Fruit fly (Drosophila melanogaster): Measurements from ENCODE around the gene zormin.
A peak's percentile ranks its signal among the peaks of the same experiment; 100 is the strongest.

The zormin gene

dm6 chr3L:2151588-2152372 lies at the start of gene zormin (continued):
- no peak for TF ChIP-seq CG30431 (GFP tag; optimal IDR thresholded peaks at IDR 0.05)
- peak; percentile 59; the same call in 1 of the 2 replicates for TF ChIP-seq Awh (GFP tag; IDR thresholded peaks at IDR 0.05)
- no peak for TF ChIP-seq CG6854 (GFP tag; optimal IDR thresholded peaks at IDR 0.05)
- TF ChIP-seq amos (GFP tag; IDR thresholded peaks at IDR 0.05; ENCODE audit: partially characterized antibody), result no peak; the same call in 1 of the 2 replicates
- no peak for TF ChIP-seq fd64A (GFP tag; optimal IDR thresholded peaks at IDR 0.05)
- TF ChIP-seq corto (GFP tag; optimal IDR thresholded peaks at IDR 0.05), result peak; percentile 39
- no peak for TF ChIP-seq CG1233 (GFP tag; optimal IDR thresholded peaks at IDR 0.05)
- TF ChIP-seq ftz-f1 (GFP tag; optimal IDR thresholded peaks at IDR 0.05), result no peak
- no peak for TF ChIP-seq CG16779 (GFP tag; IDR thresholded peaks at IDR 0.05)
- TF ChIP-seq CG17186 (GFP tag; optimal IDR thresholded peaks at IDR 0.05), result no peak
- TF ChIP-seq vvl (GFP tag; IDR thresholded peaks at IDR 0.05), result peak; percentile 69
- TF ChIP-seq pan (optimal IDR thresholded peaks at IDR 0.05), result no peak
- no peak for TF ChIP-seq pan (GFP tag; optimal IDR thresholded peaks at IDR 0.05 in 1 of 2, IDR thresholded peaks at IDR 0.05 in 1 of 2)
- no peak for TF ChIP-seq Myb (GFP tag; optimal IDR thresholded peaks at IDR 0.05)
- peak; percentile 36; the same call in 1 of the 2 replicates for TF ChIP-seq Xrp1 (GFP tag; IDR thresholded peaks at IDR 0.05)
- no peak for TF ChIP-seq br (optimal IDR thresholded peaks at IDR 0.05)
- TF ChIP-seq jigr1 (GFP tag; IDR thresholded peaks at IDR 0.05), result no peak
- no peak for TF ChIP-seq CG3407 (GFP tag; optimal IDR thresholded peaks at IDR 0.05)
- TF ChIP-seq kni (GFP tag; optimal IDR thresholded peaks at IDR 0.05), result peak; percentile 27
- TF ChIP-seq CG34376 (GFP tag; optimal IDR thresholded peaks at IDR 0.05), result peak; percentile 15
- TF ChIP-seq CG11085 (GFP tag; IDR thresholded peaks at IDR 0.05), result no peak
- no peak for TF ChIP-seq CG34422 (GFP tag; IDR thresholded peaks at IDR 0.05)
- TF ChIP-seq CG3281 (GFP tag; optimal IDR thresholded peaks at IDR 0.05), result no peak
- no peak for TF ChIP-seq odd (GFP tag; optimal IDR thresholded peaks at IDR 0.05)
- TF ChIP-seq ro (GFP tag; IDR thresholded peaks at IDR 0.05), result no peak
- TF ChIP-seq peb (GFP tag; IDR thresholded peaks at IDR 0.05), result no peak
- TF ChIP-seq CG10274 (GFP tag; optimal IDR thresholded peaks at IDR 0.05), result no peak
- no peak for TF ChIP-seq grn (GFP tag; optimal IDR thresholded peaks at IDR 0.05)
- TF ChIP-seq CG31441 (GFP tag; IDR thresholded peaks at IDR 0.05), result 0 out of 2 replicates have a peak, but pooled peaks have one; percentile 19
- TF ChIP-seq Ets97D (GFP tag; optimal IDR thresholded peaks at IDR 0.05), result no peak
- no peak for TF ChIP-seq az2 (GFP tag; optimal IDR thresholded peaks at IDR 0.05)
- no peak for TF ChIP-seq CG14014 (GFP tag; IDR thresholded peaks at IDR 0.05)
- no peak for TF ChIP-seq CG12744 (GFP tag; optimal IDR thresholded peaks at IDR 0.05)
- TF ChIP-seq CG7745 (tag; optimal IDR thresholded peaks at IDR 0.05), result no peak
- no peak for TF ChIP-seq CG4730 (GFP tag; IDR thresholded peaks at IDR 0.05)
- TF ChIP-seq pnt (GFP tag; optimal IDR thresholded peaks at IDR 0.05), result no peak
- peak; percentile 47 for TF ChIP-seq Sox102F (GFP tag; optimal IDR thresholded peaks at IDR 0.05)
- no peak for TF ChIP-seq Opbp (GFP tag; IDR thresholded peaks at IDR 0.05; ENCODE audit: partially characterized antibody)
- peak; percentile 52; the same call in 1 of the 4 replicates for TF ChIP-seq Dll (GFP tag; IDR thresholded peaks at IDR 0.05; ENCODE audit: partially characterized antibody)
- no peak for TF ChIP-seq twi (tag; optimal IDR thresholded peaks at IDR 0.05)
- TF ChIP-seq dmrt99B (tag; optimal IDR thresholded peaks at IDR 0.05), result peak; percentile 66
- TF ChIP-seq YL-1 (GFP tag; optimal IDR thresholded peaks at IDR 0.05), result no peak
- TF ChIP-seq pum (GFP tag; optimal IDR thresholded peaks at IDR 0.05), result peak; percentile 33
- TF ChIP-seq CG11723 (GFP tag; optimal IDR thresholded peaks at IDR 0.05), result no peak
- no peak for TF ChIP-seq CG9797 (GFP tag; optimal IDR thresholded peaks at IDR 0.05)
- no peak for TF ChIP-seq zen (tag; optimal IDR thresholded peaks at IDR 0.05)
- TF ChIP-seq wor (GFP tag; IDR thresholded peaks at IDR 0.05), result no peak
- TF ChIP-seq CG12391 (tag; optimal IDR thresholded peaks at IDR 0.05), result no peak
- no peak for TF ChIP-seq Hmx (GFP tag; optimal IDR thresholded peaks at IDR 0.05)
- TF ChIP-seq croc (GFP tag; conservative IDR thresholded peaks at IDR 0.05), result peak; percentile 13; the same call in 1 of the 3 replicates

Data from whole organism, embryonic.